Worm (Caenorhabditis elegans) whole organism, midembryonic: ENCODE data around the gene fbxa-71.

Experiments used
- T22C8.4 ChIP-seq: fragments of 200-800 bp; sonication (Bioruptor generic); IDR thresholded peaks from 2 replicates; pipeline ENCODE4 v1.3.6; 2022; ENCODE audit warnings: missing genetic modification characterization, missing compliant biosample characterization
- cog-1 ChIP-seq: sonication (generic microtip); optimal IDR thresholded peaks from 2 replicates; lab custom pipeline; 2016; ENCODE audit warnings: missing genetic modification characterization, missing compliant biosample characterization
- flt-1 ChIP-seq: fragments of 200-800 bp; sonication (Bioruptor generic); IDR thresholded peaks from 2 replicates; pipeline ENCODE4 v1.3.6; 2022; ENCODE audit warnings: missing genetic modification characterization, missing compliant biosample characterization
- med-1 ChIP-seq: sonication (generic microtip); optimal IDR thresholded peaks from 2 replicates; lab custom pipeline; 2017; ENCODE audit warnings: missing genetic modification characterization, mild to moderate bottlenecking, missing compliant biosample characterization, antibody characterized with exemption, missing genetic modification reagents; ENCODE audit not compliant: insufficient read depth
- ref-1 ChIP-seq: fragments of 200-800 bp; sonication (Bioruptor generic); conservative IDR thresholded peaks from 2 replicates; pipeline ENCODE4 v1.3.6; 2022; ENCODE audit warnings: missing genetic modification reagents, missing genetic modification characterization, missing compliant biosample characterization
- tab-1 ChIP-seq: fragments of 200-800 bp; sonication (Bioruptor generic); IDR thresholded peaks from 2 replicates; pipeline ENCODE4 v1.3.6; 2022; ENCODE audit warnings: missing genetic modification characterization, missing compliant biosample characterization

DNA sequence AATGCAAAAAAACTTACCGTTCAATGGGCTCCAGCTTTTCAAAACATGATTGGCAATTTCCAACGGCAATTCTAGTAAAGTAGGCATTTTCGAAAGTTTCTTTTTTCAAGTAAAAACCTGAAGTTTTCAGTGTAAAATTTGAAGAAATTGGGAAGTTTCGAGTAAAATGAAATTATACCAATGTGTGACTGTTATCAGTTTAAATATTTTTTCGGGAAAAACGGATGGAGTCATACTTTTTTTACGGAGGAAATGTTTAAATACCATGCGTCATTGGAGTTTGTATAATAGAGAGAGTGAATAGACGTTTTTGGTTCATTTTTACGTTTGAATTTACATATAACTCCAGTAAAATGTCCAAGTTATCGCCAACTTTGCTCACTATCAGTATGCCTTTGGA is 36.2 kb upstream of the fbxa-71 start, which contains the start of gene fbxa-12:
- no peak for TF ChIP-seq T22C8.4 (GFP tag; lab: Robert Waterston, UW)
- TF ChIP-seq flt-1 (GFP tag; lab: Robert Waterston, UW), result no peak
- no peak for TF ChIP-seq ref-1 (GFP tag; lab: Robert Waterston, UW)
- TF ChIP-seq tab-1 (GFP tag; lab: Robert Waterston, UW), result no peak
- TF ChIP-seq cog-1, result no peak
- no peak for TF ChIP-seq med-1 (GFP tag; lab: Kevin White, UChicago)
